Fruit fly (Drosophila melanogaster) Kc167 (cell line): ENCODE data around the gene CG42446.

Experiments used
- Myc ChIP-seq: fragments of >200 bp; optimal IDR thresholded peaks from 2 replicates; lab custom pipeline; 2017; ENCODE audit warnings: missing external identifiers
- h ChIP-seq: fragments of >200 bp; optimal IDR thresholded peaks from 3 replicates; lab custom pipeline; 2018; ENCODE audit warnings: missing external identifiers
- psq ChIP-seq: fragments of >200 bp; optimal IDR thresholded peaks from 2 replicates; lab custom pipeline; 2017; ENCODE audit warnings: missing external identifiers
- ttk ChIP-seq: sonication (Bioruptor generic); optimal IDR thresholded peaks from 2 replicates; lab custom pipeline; 2017; ENCODE audit warnings: missing external identifiers

DNA sequence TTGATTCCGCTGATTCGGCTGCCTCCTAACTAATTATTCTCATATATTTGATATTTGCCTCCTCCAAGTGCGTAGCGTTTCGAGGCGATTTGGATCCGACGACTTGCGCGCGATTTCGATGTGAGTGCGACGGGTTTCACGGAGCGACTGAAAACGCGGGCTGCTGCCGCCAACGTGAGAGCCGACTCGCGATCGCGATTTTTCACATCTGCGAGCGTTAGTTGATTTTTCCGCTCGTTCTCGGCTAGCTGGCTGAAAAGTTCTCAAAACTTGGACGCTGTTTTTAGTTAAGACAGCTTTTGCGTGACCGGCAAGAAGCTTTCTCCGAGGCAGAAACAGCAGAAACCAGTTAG, 3.1 kb downstream of the CG42446 start, which contains the start of gene CG10311:
- TF ChIP-seq h (lab: Kevin White, UChicago) (no peak), ttk (no peak), psq (lab: Kevin White, UChicago) (no peak), Myc (lab: Kevin White, UChicago) (no peak)
